Worm (Caenorhabditis elegans): Measurements from ENCODE around the gene K10G4.3.

DNA sequence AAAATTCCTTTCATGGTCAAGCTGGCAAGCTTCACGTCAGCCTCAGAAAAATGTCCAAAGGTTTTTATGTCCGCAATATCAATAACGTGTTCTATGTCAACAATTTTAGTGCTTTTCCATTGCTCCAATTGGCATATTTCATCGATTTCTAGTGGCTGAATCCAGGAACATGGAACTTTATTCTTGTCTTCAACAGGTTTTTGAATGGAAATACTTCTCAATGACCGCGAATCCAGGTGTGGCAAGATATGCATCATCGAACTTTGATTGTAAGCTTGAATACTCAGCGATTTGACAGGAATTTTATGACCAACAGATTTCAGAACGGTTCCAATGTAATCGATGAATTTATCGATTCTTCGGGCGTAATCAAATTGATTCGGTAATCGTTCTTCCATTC is 33.9 kb upstream of the K10G4.3 start:
- TF ChIP-seq flt-1 (GFP tag; IDR thresholded peaks at IDR 0.05) (no peak), T22C8.4 (GFP tag; IDR thresholded peaks at IDR 0.05) (no peak)

Data from whole organism, midembryonic.